Fruit fly (Drosophila melanogaster) whole organism, adult: ENCODE data around the gene mRpL38.

Experiments
- CG11617 ChIP-seq: fragments of 200-800 bp; sonication (Bioruptor generic); optimal IDR thresholded peaks from 2 replicates; lab custom pipeline; 2017; ENCODE audit warnings: mild to moderate bottlenecking, missing biosample characterization, missing genetic modification reagents, missing genetic modification characterization
- CG12768 ChIP-seq: fragments of 200-800 bp; sonication (Bioruptor generic); optimal IDR thresholded peaks from 2 replicates; lab custom pipeline; 2017; ENCODE audit warnings: missing biosample characterization, missing genetic modification characterization, mild to moderate bottlenecking, moderate library complexity, missing genetic modification reagents
- CG14711 ChIP-seq: fragments of 200-800 bp; sonication (Bioruptor generic); optimal IDR thresholded peaks from 2 replicates; lab custom pipeline; 2018; ENCODE audit warnings: missing biosample characterization, mild to moderate bottlenecking, missing genetic modification characterization, moderate library complexity
- CG1620 ChIP-seq: fragments of 200-800 bp; sonication (Bioruptor generic); optimal IDR thresholded peaks from 2 replicates; lab custom pipeline; 2016; ENCODE audit warnings: missing biosample characterization, missing genetic modification characterization
- CG33017 ChIP-seq: fragments of 200-800 bp; sonication (Bioruptor generic); optimal IDR thresholded peaks from 2 replicates; lab custom pipeline; 2018; ENCODE audit warnings: missing biosample characterization, mild to moderate bottlenecking, missing genetic modification characterization, moderate library complexity
- CG5204 ChIP-seq: fragments of 200-800 bp; sonication (Bioruptor generic); optimal IDR thresholded peaks from 2 replicates; lab custom pipeline; 2016; ENCODE audit warnings: missing biosample characterization, missing genetic modification characterization
- CG7045 ChIP-seq: fragments of 200-800 bp; sonication (Bioruptor generic); optimal IDR thresholded peaks from 2 replicates; lab custom pipeline; 2017; ENCODE audit warnings: missing biosample characterization, mild to moderate bottlenecking, missing genetic modification characterization
- CG7101 ChIP-seq: fragments of 200-800 bp; sonication (Bioruptor generic); optimal IDR thresholded peaks from 2 replicates; lab custom pipeline; 2018; ENCODE audit warnings: missing biosample characterization, mild to moderate bottlenecking, missing genetic modification characterization, moderate library complexity
- Clk ChIP-seq: fragments of 200-800 bp; sonication (Bioruptor generic); optimal IDR thresholded peaks from 2 replicates; lab custom pipeline; 2017; ENCODE audit warnings: missing biosample characterization, missing genetic modification characterization
- Crg-1 ChIP-seq: fragments of 200-800 bp; sonication (Bioruptor generic); optimal IDR thresholded peaks from 2 replicates; lab custom pipeline; 2016; ENCODE audit warnings: missing biosample characterization, missing genetic modification characterization
- Hr96 ChIP-seq: fragments of 200-800 bp; sonication (Bioruptor generic); optimal IDR thresholded peaks from 2 replicates; lab custom pipeline; 2016; ENCODE audit warnings: missing biosample characterization, missing genetic modification characterization
- Mnt ChIP-seq: fragments of 200-800 bp; sonication (Bioruptor generic); optimal IDR thresholded peaks from 2 replicates; lab custom pipeline; 2016; ENCODE audit warnings: missing biosample characterization, mild to moderate bottlenecking, missing genetic modification characterization
- bab1 ChIP-seq: fragments of 200-800 bp; sonication (Bioruptor generic); optimal IDR thresholded peaks from 3 replicates; lab custom pipeline; 2019; ENCODE audit warnings: missing biosample characterization, mild to moderate bottlenecking, missing genetic modification characterization, moderate library complexity
- cic ChIP-seq: fragments of 200-800 bp; sonication (Bioruptor generic); optimal IDR thresholded peaks from 2 replicates; lab custom pipeline; 2017; ENCODE audit warnings: missing biosample characterization, mild to moderate bottlenecking, missing genetic modification characterization, moderate library complexity
- cnc ChIP-seq, 2 experiments: fragments of >200 bp; optimal IDR thresholded peaks; 2 replicates each; lab custom pipeline; 2017
- kay ChIP-seq: fragments of 200-800 bp; sonication (Bioruptor generic); peaks from one replicate; lab custom pipeline; 2016; ENCODE audit warnings: missing biosample characterization, missing genetic modification characterization, borderline replicate concordance
- ovo ChIP-seq: fragments of 200-800 bp; sonication (Bioruptor generic); optimal IDR thresholded peaks from 2 replicates; lab custom pipeline; 2016; ENCODE audit warnings: missing biosample characterization, missing genetic modification characterization
- pad ChIP-seq: fragments of 200-800 bp; sonication (Bioruptor generic); optimal IDR thresholded peaks from 3 replicates; lab custom pipeline; 2017; ENCODE audit warnings: missing biosample characterization, missing genetic modification characterization, mild to moderate bottlenecking, moderate library complexity, missing genetic modification reagents
- tj ChIP-seq: fragments of 200-800 bp; sonication (Bioruptor generic); optimal IDR thresholded peaks from 3 replicates; lab custom pipeline; 2017; ENCODE audit warnings: missing biosample characterization, mild to moderate bottlenecking, missing genetic modification characterization, moderate library complexity
- toe ChIP-seq: fragments of 200-800 bp; sonication (Bioruptor generic); optimal IDR thresholded peaks from 2 replicates; lab custom pipeline; 2016; ENCODE audit warnings: missing biosample characterization, missing genetic modification characterization

mRpL38 gene

dm6 chrX:14265149-14265548 is 39.1 kb downstream of the mRpL38 start:
- no peak for TF ChIP-seq Crg-1
- no peak for TF ChIP-seq tj
- TF ChIP-seq CG1620: no peak
- TF ChIP-seq Hr96 (GFP tag; lab: Kevin White, UChicago): no peak
- TF ChIP-seq CG5204 (GFP tag; lab: Kevin White, UChicago): no peak
- TF ChIP-seq CG14711 (tag; lab: Kevin White, UChicago): no peak
- TF ChIP-seq Clk (GFP tag; lab: Kevin White, UChicago): no peak
- TF ChIP-seq CG7101 (tag; lab: Kevin White, UChicago): no peak
- TF ChIP-seq CG33017 (tag; lab: Kevin White, UChicago): no peak
- no peak for TF ChIP-seq bab1 (GFP tag; lab: Kevin White, UChicago)
- no peak for TF ChIP-seq ovo (GFP tag; lab: Kevin White, UChicago)
- no peak for TF ChIP-seq Mnt (GFP tag; lab: Kevin White, UChicago)
- no peak for TF ChIP-seq kay (GFP tag; lab: Kevin White, UChicago)
- no peak for TF ChIP-seq toe (GFP tag; lab: Kevin White, UChicago)

DNA sequence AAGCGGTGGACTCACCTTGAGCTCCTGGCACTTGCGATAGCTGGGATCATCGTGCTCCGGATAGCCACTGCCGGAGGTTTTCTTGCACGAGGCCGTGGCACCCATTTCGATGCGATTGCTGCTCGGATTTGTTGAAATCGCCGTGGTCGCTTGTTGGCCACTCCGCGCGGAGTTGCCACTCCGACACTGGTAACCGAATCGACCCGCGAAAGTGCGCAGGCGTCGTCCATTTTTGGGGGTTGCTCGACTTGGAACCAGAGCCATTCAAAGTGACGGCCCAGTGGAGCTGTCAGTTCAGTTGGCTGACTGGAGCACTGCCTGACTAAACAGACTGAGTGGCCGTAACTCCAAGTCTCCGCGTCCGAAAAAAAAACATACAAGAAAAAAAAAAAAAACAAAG is 40.0 kb downstream of the mRpL38 start, which contains the start of the genes CG13404 and na:
CG13404 (minus strand) TSS at position 176 of the 400 bp plus-strand sequence.
na (plus strand) TSS at position 293 of the 400 bp plus-strand sequence.
- TF ChIP-seq CG14711 (tag; lab: Kevin White, UChicago) (no peak), bab1 (GFP tag; lab: Kevin White, UChicago) (no peak), tj (no peak), Crg-1 (no peak), CG7101 (tag; lab: Kevin White, UChicago) (no peak), CG7045 (GFP tag; lab: Kevin White, UChicago) (no peak), Clk (GFP tag; lab: Kevin White, UChicago) (no peak), Hr96 (GFP tag; lab: Kevin White, UChicago) (no peak), CG5204 (GFP tag; lab: Kevin White, UChicago) (no peak), CG33017 (tag; lab: Kevin White, UChicago) (no peak), kay (GFP tag; lab: Kevin White, UChicago) (no peak), cnc (optimal IDR thresholded peaks at IDR 0.05; lab: Kevin White, UChicago) (no peak), ovo (GFP tag; lab: Kevin White, UChicago) (no peak), CG1620 (no peak), cic (GFP tag; lab: Kevin White, UChicago) (no peak), CG12768 (GFP tag; lab: Kevin White, UChicago) (no peak), CG11617 (no peak), toe (GFP tag; lab: Kevin White, UChicago) (no peak), Mnt (GFP tag; lab: Kevin White, UChicago) (no peak)

DNA sequence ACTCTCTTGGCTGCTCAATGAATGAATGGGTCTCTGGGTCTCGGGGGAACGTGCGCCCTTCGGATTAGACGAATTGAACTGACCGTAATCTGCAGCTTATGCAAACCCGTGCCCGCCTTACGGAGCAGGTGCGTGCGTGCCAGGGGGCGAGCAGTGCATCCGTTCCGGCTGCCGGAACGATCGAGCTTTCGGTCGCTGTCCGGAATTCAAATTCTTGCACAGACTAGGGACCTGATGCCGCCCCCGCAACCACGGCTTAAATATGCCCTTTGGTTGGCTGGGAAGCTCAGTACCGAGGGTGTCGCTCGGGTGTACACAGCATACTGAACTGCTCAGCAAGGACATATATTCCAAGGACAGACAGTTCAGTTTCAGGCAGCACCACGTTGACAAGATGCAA is 51.3 kb downstream of the mRpL38 start, which contains the start of gene Muc12Ea:
Muc12Ea (plus strand) TSS at position 301 of the 400 bp plus-strand sequence.
- TF ChIP-seq Hr96 (GFP tag; lab: Kevin White, UChicago) (no peak), tj (no peak), CG12768 (GFP tag; lab: Kevin White, UChicago) (no peak), CG5204 (GFP tag; lab: Kevin White, UChicago) (no peak), CG33017 (tag; lab: Kevin White, UChicago) (no peak), Mnt (GFP tag; lab: Kevin White, UChicago) (no peak), kay (GFP tag; lab: Kevin White, UChicago) (no peak), bab1 (GFP tag; lab: Kevin White, UChicago) (no peak), CG11617 (no peak), CG1620 (no peak), Crg-1 (no peak), CG7101 (tag; lab: Kevin White, UChicago) (no peak), CG7045 (GFP tag; lab: Kevin White, UChicago) (no peak), pad (GFP tag; lab: Kevin White, UChicago) (no peak), cnc (optimal IDR thresholded peaks at IDR 0.05; lab: Kevin White, UChicago) (no peak)
